Worm (Caenorhabditis elegans): ENCODE measurements around the gene mel-32.

The mel-32 gene

DNA sequence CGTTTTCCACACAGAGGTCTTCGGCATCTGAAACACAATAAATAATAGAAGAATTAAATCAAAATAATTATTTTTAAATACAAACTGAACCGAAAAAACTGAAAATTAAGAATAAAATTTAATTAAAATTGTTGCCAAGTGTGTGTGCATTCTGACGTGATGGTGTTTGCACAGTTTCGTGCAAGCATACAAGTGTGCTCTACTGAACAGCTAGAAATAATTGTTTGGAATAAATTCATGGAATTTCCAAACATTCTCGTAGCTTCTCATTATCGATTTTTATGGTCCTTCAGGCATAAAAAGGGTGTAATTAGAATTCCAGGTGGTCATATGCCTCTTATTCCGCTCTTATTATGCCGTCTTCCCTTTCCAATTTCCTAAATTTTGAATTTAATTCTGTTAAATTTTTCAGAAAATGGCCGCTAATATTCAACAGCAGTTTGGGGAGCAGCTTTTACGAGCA, 11.0 kb downstream of the mel-32 start, which contains the start of the genes mrps-17 and txdc-9 (continued):
- TF ChIP-seq pbrm-1 (GFP tag; IDR thresholded peaks at IDR 0.05) (no peak), xnd-1 (tag; optimal IDR thresholded peaks at IDR 0.05) (no peak), egl-44 (GFP tag; IDR thresholded peaks at IDR 0.05) (no peak), let-526 (GFP tag; IDR thresholded peaks at IDR 0.05) (no peak), D2030.7 (GFP tag; IDR thresholded peaks at IDR 0.05) (0 out of 2 replicates have a peak, but pooled peaks have one; percentile 19), unc-62 (GFP tag; optimal IDR thresholded peaks at IDR 0.05) (no peak), rec-8 (tag; optimal IDR thresholded peaks at IDR 0.05) (no peak), madf-6 (GFP tag; IDR thresholded peaks at IDR 0.05) (peak; percentile 16; the same call in 1 of the 2 replicates), tlf-1 (GFP tag; optimal IDR thresholded peaks at IDR 0.05) (no peak), sptf-2 (GFP tag; optimal IDR thresholded peaks at IDR 0.05) (no peak), snpc-1.3 (tag; optimal IDR thresholded peaks at IDR 0.05; ENCODE audit: insufficient read depth) (peak; percentile 70), ceh-27 (GFP tag; optimal IDR thresholded peaks at IDR 0.05) (peak; percentile 55), Y56A3A.18 (GFP tag; IDR thresholded peaks at IDR 0.05) (no peak), F37B4.10 (GFP tag; IDR thresholded peaks at IDR 0.05) (no peak), let-607 (tag; optimal IDR thresholded peaks at IDR 0.05) (peak in 1 of 2 experiments; percentile 35), mcd-1 (GFP tag; IDR thresholded peaks at IDR 0.05) (peak; percentile 82), ama-1 (optimal IDR thresholded peaks at IDR 0.05) (no peak), ama-1 (GFP tag; optimal IDR thresholded peaks at IDR 0.05) (peak in 1 of 2 experiments; percentile 13), efl-1 (GFP tag; optimal IDR thresholded peaks at IDR 0.05) (peak; percentile 47), hsf-1 (GFP tag; IDR thresholded peaks at IDR 0.05) (0 out of 2 replicates have a peak, but pooled peaks have one; percentile 27), lag-1 (GFP tag; IDR thresholded peaks at IDR 0.05) (no peak), bed-2 (GFP tag; IDR thresholded peaks at IDR 0.05) (no peak), aptf-3 (GFP tag; IDR thresholded peaks at IDR 0.05) (no peak), madf-3 (GFP tag; IDR thresholded peaks at IDR 0.05) (no peak), nhr-80 (tag; optimal IDR thresholded peaks at IDR 0.05) (no peak), Y79H2A.3 (GFP tag; conservative IDR thresholded peaks at IDR 0.05) (no peak), hlh-26 (GFP tag; conservative IDR thresholded peaks at IDR 0.05) (no peak), ceh-58 (GFP tag; IDR thresholded peaks at IDR 0.05) (no peak), nhr-27 (tag; optimal IDR thresholded peaks at IDR 0.05) (no peak), cebp-2 (GFP tag; IDR thresholded peaks at IDR 0.05) (no peak), ceh-79 (tag; optimal IDR thresholded peaks at IDR 0.05) (no peak), lsy-27 (tag; optimal IDR thresholded peaks at IDR 0.05; ENCODE audit: borderline replicate concordance, insufficient read depth) (no peak), ztf-18 (tag; optimal IDR thresholded peaks at IDR 0.05) (peak; percentile 55), lin-40 (tag; optimal IDR thresholded peaks at IDR 0.05) (peak; percentile 33), snpc-1.1 (tag; optimal IDR thresholded peaks at IDR 0.05; ENCODE audit: insufficient read depth) (peak; percentile 27), lsl-1 (GFP tag; optimal IDR thresholded peaks at IDR 0.05) (peak; percentile 48), dox-1 (GFP tag; IDR thresholded peaks at IDR 0.05) (peak; percentile 40; the same call in 1 of the 2 replicates), tbp1 (GFP tag; optimal IDR thresholded peaks at IDR 0.05) (peak; percentile 53), cebp-1 (GFP tag; IDR thresholded peaks at IDR 0.05) (no peak), cebp-1 (tag; optimal IDR thresholded peaks at IDR 0.05) (peak; percentile 48), lin-35 (GFP tag; optimal IDR thresholded peaks at IDR 0.05) (peak in 1 of 3 experiments; percentile 67), snpc-4 (GFP tag; optimal IDR thresholded peaks at IDR 0.05) (no peak), snpc-4 (tag; optimal IDR thresholded peaks at IDR 0.05) (peak in 1 of 4 experiments; percentile 35), hmg-1.2 (GFP tag; IDR thresholded peaks at IDR 0.05) (peak; percentile 47; the same call in 1 of the 2 replicates), tbx-9 (tag; optimal IDR thresholded peaks at IDR 0.05; ENCODE audit: borderline replicate concordance) (no peak)

Measured in whole organism, young adult.